Fruit fly (Drosophila melanogaster) whole organism, embryonic: ENCODE measurements around the gene Vha36-3.

ENCODE experiments used
- ATbp ChIP-seq: fragments of 200-800 bp; sonication (Bioruptor generic); optimal IDR thresholded peaks from 2 replicates; lab custom pipeline; 2017; ENCODE audit warnings: missing biosample characterization, mild to moderate bottlenecking, missing genetic modification characterization, missing genetic modification reagents
- CG10654 ChIP-seq: fragments of 200-800 bp; sonication (Bioruptor generic); optimal IDR thresholded peaks from 2 replicates; lab custom pipeline; 2016; ENCODE audit warnings: missing biosample characterization, missing genetic modification characterization
- CG11504 ChIP-seq: fragments of 200-800 bp; sonication (Bioruptor generic); optimal IDR thresholded peaks from 3 replicates; lab custom pipeline; 2019; ENCODE audit warnings: missing biosample characterization, mild to moderate bottlenecking, missing genetic modification characterization, moderate library complexity
- CG12219 ChIP-seq: fragments of 200-800 bp; sonication (Bioruptor generic); optimal IDR thresholded peaks from 3 replicates; lab custom pipeline; 2018; ENCODE audit warnings: missing biosample characterization, mild to moderate bottlenecking, missing genetic modification characterization
- CG12299 ChIP-seq: fragments of 200-800 bp; sonication (Bioruptor generic); optimal IDR thresholded peaks from 2 replicates; lab custom pipeline; 2018; ENCODE audit warnings: missing biosample characterization, mild to moderate bottlenecking, missing genetic modification characterization
- CG13624 ChIP-seq: fragments of 200-800 bp; sonication (Bioruptor generic); optimal IDR thresholded peaks from 2 replicates; lab custom pipeline; 2016; ENCODE audit warnings: missing biosample characterization, missing genetic modification characterization
- CG13894 ChIP-seq: fragments of 200-800 bp; sonication (Bioruptor generic); optimal IDR thresholded peaks from 3 replicates; lab custom pipeline; 2018; ENCODE audit warnings: missing biosample characterization, mild to moderate bottlenecking, missing genetic modification characterization, moderate library complexity
- CG14441 ChIP-seq: fragments of 200-800 bp; sonication (Bioruptor generic); IDR thresholded peaks from 2 replicates; pipeline ENCODE4 v1.3.6; 2022; ENCODE audit warnings: missing biosample characterization, missing genetic modification characterization
- CG14667 ChIP-seq: fragments of 200-800 bp; sonication (Bioruptor generic); IDR thresholded peaks from 2 replicates; pipeline ENCODE4 v1.3.6; 2022; ENCODE audit warnings: missing biosample characterization, missing genetic modification characterization
- CG14710 ChIP-seq: fragments of 200-800 bp; sonication (Bioruptor generic); optimal IDR thresholded peaks from 3 replicates; lab custom pipeline; 2019; ENCODE audit warnings: missing biosample characterization, mild to moderate bottlenecking, missing genetic modification characterization, moderate library complexity
- CG14860 ChIP-seq: fragments of 200-800 bp; sonication (Bioruptor generic); IDR thresholded peaks from 3 replicates; pipeline ENCODE4 v1.3.6; 2022; ENCODE audit warnings: missing biosample characterization, missing genetic modification characterization; ENCODE audit not compliant: partially characterized antibody
- CG15073 ChIP-seq: fragments of 200-800 bp; sonication (Bioruptor generic); optimal IDR thresholded peaks from 2 replicates; lab custom pipeline; 2016; ENCODE audit warnings: missing biosample characterization, missing genetic modification characterization
- CG15696 ChIP-seq: fragments of 200-800 bp; sonication (Bioruptor generic); optimal IDR thresholded peaks from 2 replicates; lab custom pipeline; 2019; ENCODE audit warnings: missing biosample characterization, mild to moderate bottlenecking, missing genetic modification characterization, moderate library complexity
- CG2712 ChIP-seq: fragments of 200-800 bp; optimal IDR thresholded peaks from 3 replicates; lab custom pipeline; 2019; ENCODE audit warnings: missing biosample characterization, mild to moderate bottlenecking, missing genetic modification characterization, moderate library complexity
- CG42726 ChIP-seq: fragments of 200-800 bp; sonication (Bioruptor generic); IDR thresholded peaks from 2 replicates; pipeline ENCODE4 v1.3.6; 2022; ENCODE audit warnings: missing biosample characterization, missing genetic modification characterization; ENCODE audit not compliant: partially characterized antibody
- CG7357 ChIP-seq: fragments of 200-800 bp; sonication (Bioruptor generic); IDR thresholded peaks from 3 replicates; pipeline ENCODE4 v1.3.6; 2022; ENCODE audit warnings: missing biosample characterization, missing genetic modification characterization
- CG7372 ChIP-seq: fragments of 200-800 bp; sonication (Bioruptor generic); IDR thresholded peaks from 2 replicates; pipeline ENCODE4 v1.3.6; 2022; ENCODE audit warnings: missing biosample characterization, missing genetic modification characterization
- CG7987 ChIP-seq: fragments of 200-800 bp; sonication (Bioruptor generic); optimal IDR thresholded peaks from 2 replicates; lab custom pipeline; 2018; ENCODE audit warnings: missing biosample characterization, mild to moderate bottlenecking, missing genetic modification characterization, moderate library complexity
- D19A ChIP-seq: fragments of 200-800 bp; optimal IDR thresholded peaks from 3 replicates; lab custom pipeline; 2019; ENCODE audit warnings: missing biosample characterization, mild to moderate bottlenecking, missing genetic modification characterization, moderate library complexity
- Dbx ChIP-seq: fragments of 200-800 bp; sonication (Bioruptor generic); IDR thresholded peaks from 3 replicates; pipeline ENCODE4 v1.3.6; 2022; ENCODE audit warnings: missing biosample characterization, missing genetic modification characterization
- E2f1 ChIP-seq: fragments of 200-800 bp; sonication (Bioruptor generic); IDR thresholded peaks from 2 replicates; pipeline ENCODE4 v1.3.6; 2022; ENCODE audit warnings: missing biosample characterization, missing genetic modification characterization
- Ets97D ChIP-seq: fragments of 200-800 bp; sonication (Bioruptor generic); optimal IDR thresholded peaks from 3 replicates; lab custom pipeline; 2016; ENCODE audit warnings: missing biosample characterization, missing genetic modification characterization
- Fer2 ChIP-seq: fragments of 200-800 bp; sonication (Bioruptor generic); optimal IDR thresholded peaks from 2 replicates; lab custom pipeline; 2018; ENCODE audit warnings: missing biosample characterization, mild to moderate bottlenecking, missing genetic modification characterization, moderate library complexity
- Gug ChIP-seq: fragments of 200-800 bp; sonication (Bioruptor generic); IDR thresholded peaks from 4 replicates; pipeline ENCODE4 v1.3.6; 2022; ENCODE audit warnings: missing biosample characterization, missing genetic modification characterization
- HLH3B ChIP-seq: fragments of 200-800 bp; sonication (Bioruptor generic); IDR thresholded peaks from 2 replicates; pipeline ENCODE4 v1.3.6; 2022; ENCODE audit warnings: missing biosample characterization, missing genetic modification characterization
- Mad ChIP-seq: fragments of 200-800 bp; sonication (Bioruptor generic); optimal IDR thresholded peaks from 2 replicates; lab custom pipeline; 2016; ENCODE audit warnings: missing biosample characterization, missing genetic modification characterization
- Myb ChIP-seq: fragments of 200-800 bp; sonication (Bioruptor generic); optimal IDR thresholded peaks from 2 replicates; lab custom pipeline; 2016; ENCODE audit warnings: missing biosample characterization, missing genetic modification characterization
- Optix ChIP-seq: fragments of 200-800 bp; sonication (Bioruptor generic); IDR thresholded peaks from 3 replicates; pipeline ENCODE4 v1.3.6; 2022; ENCODE audit warnings: missing biosample characterization, missing genetic modification characterization
- Rfx ChIP-seq: fragments of 200-800 bp; sonication (Bioruptor generic); IDR thresholded peaks from 2 replicates; pipeline ENCODE4 v1.3.6; 2022; ENCODE audit warnings: missing biosample characterization, missing genetic modification characterization
- YL-1 ChIP-seq: fragments of 200-800 bp; sonication (Bioruptor generic); optimal IDR thresholded peaks from 3 replicates; lab custom pipeline; 2017; ENCODE audit warnings: missing biosample characterization, mild to moderate bottlenecking, missing genetic modification characterization
- az2 ChIP-seq: fragments of 200-800 bp; sonication (Bioruptor generic); optimal IDR thresholded peaks from 3 replicates; lab custom pipeline; 2016; ENCODE audit warnings: missing biosample characterization, missing genetic modification characterization
- cad ChIP-seq: fragments of >200 bp; optimal IDR thresholded peaks from 2 replicates; lab custom pipeline; 2017; ENCODE audit warnings: missing biosample characterization, missing genetic modification characterization
- corto ChIP-seq: fragments of 200-800 bp; sonication (Bioruptor generic); optimal IDR thresholded peaks from 2 replicates; lab custom pipeline; 2016; ENCODE audit warnings: missing biosample characterization, mild to moderate bottlenecking, missing genetic modification characterization, moderate library complexity
- da ChIP-seq: fragments of 200-800 bp; sonication (Bioruptor generic); optimal IDR thresholded peaks from 2 replicates; lab custom pipeline; 2016; ENCODE audit warnings: missing biosample characterization, missing genetic modification characterization
- gfzf ChIP-seq: fragments of 200-800 bp; sonication (Bioruptor generic); optimal IDR thresholded peaks from 2 replicates; lab custom pipeline; 2016; ENCODE audit warnings: missing biosample characterization, mild to moderate bottlenecking, missing genetic modification characterization, moderate library complexity
- hkb ChIP-seq, 2 experiments: fragments of 200-800 bp in 1 of 2; fragments of >200 bp in 1 of 2; sonication (Bioruptor generic) in 1 of 2; IDR thresholded peaks in 1 of 2; optimal IDR thresholded peaks in 1 of 2; 2 replicates each; pipeline versions ENCODE4 v1.3.6 to Lab custom; 2017 to 2022; ENCODE audit warnings: missing biosample characterization in 1 of 2, missing genetic modification characterization in 1 of 2
- insv ChIP-seq, 2 experiments: fragments of 200-800 bp; sonication (Bioruptor generic); optimal IDR thresholded peaks; 3 replicates each; lab custom pipeline; 2016 to 2018; ENCODE audit warnings: missing biosample characterization in 2 of 2, missing genetic modification characterization in 2 of 2
- kni ChIP-seq: fragments of 200-800 bp; sonication (Bioruptor generic); optimal IDR thresholded peaks from 3 replicates; lab custom pipeline; 2017; ENCODE audit warnings: mild to moderate bottlenecking, missing biosample characterization, missing genetic modification reagents, missing genetic modification characterization
- lilli ChIP-seq: fragments of 200-800 bp; sonication (Bioruptor generic); optimal IDR thresholded peaks from 3 replicates; lab custom pipeline; 2016; ENCODE audit warnings: missing biosample characterization, missing genetic modification characterization
- odd ChIP-seq: fragments of 200-800 bp; sonication (Bioruptor generic); optimal IDR thresholded peaks from 2 replicates; lab custom pipeline; 2017; ENCODE audit warnings: missing biosample characterization, mild to moderate bottlenecking, missing genetic modification characterization
- org-1 ChIP-seq: fragments of 200-800 bp; sonication (Bioruptor generic); optimal IDR thresholded peaks from 2 replicates; lab custom pipeline; 2017; ENCODE audit warnings: missing biosample characterization, missing genetic modification characterization
- pan ChIP-seq, 4 experiments: fragments of >200 bp in 3 of 4; fragments of 200-800 bp in 1 of 4; sonication (Bioruptor generic) in 1 of 4; optimal IDR thresholded peaks in 3 of 4; IDR thresholded peaks in 1 of 4; 2 replicates each; pipeline versions ENCODE4 v1.3.6 to Lab custom; 2017 to 2022; ENCODE audit warnings: missing biosample characterization in 2 of 4, missing genetic modification characterization in 2 of 4, mixed read lengths in 1 of 4
- pzg ChIP-seq: fragments of 200-800 bp; sonication (Bioruptor generic); optimal IDR thresholded peaks from 3 replicates; lab custom pipeline; 2018; ENCODE audit warnings: missing biosample characterization, mild to moderate bottlenecking, missing genetic modification characterization, moderate library complexity
- rib ChIP-seq: fragments of 200-800 bp; sonication (Bioruptor generic); IDR thresholded peaks from 2 replicates; pipeline ENCODE4 v1.3.6; 2022; ENCODE audit warnings: missing biosample characterization, missing genetic modification characterization
- row ChIP-seq: fragments of 200-800 bp; sonication (Bioruptor generic); IDR thresholded peaks from 3 replicates; pipeline ENCODE4 v1.3.6; 2022; ENCODE audit warnings: missing biosample characterization, missing genetic modification characterization
- scrt ChIP-seq: fragments of 200-800 bp; sonication (Bioruptor generic); optimal IDR thresholded peaks from 2 replicates; lab custom pipeline; 2018; ENCODE audit warnings: missing biosample characterization, mild to moderate bottlenecking, missing genetic modification characterization, moderate library complexity
- sens ChIP-seq: fragments of 200-800 bp; sonication (Bioruptor generic); peaks from one replicate; lab custom pipeline; 2016; ENCODE audit warnings: missing biosample characterization, missing genetic modification characterization
- tio ChIP-seq: fragments of 200-800 bp; sonication (Bioruptor generic); optimal IDR thresholded peaks from 2 replicates; lab custom pipeline; 2017; ENCODE audit warnings: missing biosample characterization, missing genetic modification characterization, inconsistent platforms
- tna ChIP-seq: fragments of 200-800 bp; sonication (Bioruptor generic); IDR thresholded peaks from 2 replicates; pipeline ENCODE4 v1.3.6; 2022; ENCODE audit warnings: missing biosample characterization, missing genetic modification characterization; ENCODE audit not compliant: partially characterized antibody

The Vha36-3 gene

dm6 chrX:2608470-2609157 lies 28.3 kb upstream of the Vha36-3 start, which contains the start of gene Smyd3 (continued):
- no peak for TF ChIP-seq CG42726
- TF ChIP-seq hkb (optimal IDR thresholded peaks at IDR 0.05; lab: Kevin White, UChicago): no peak
- TF ChIP-seq hkb (GFP tag; IDR thresholded peaks at IDR 0.05; lab: Robert Waterston, UW): peak; percentile 88
- peak; percentile 49 for TF ChIP-seq CG12219 (GFP tag; lab: Kevin White, UChicago)
- peak; percentile 92 for TF ChIP-seq lilli (GFP tag; lab: Kevin White, UChicago)
- TF ChIP-seq HLH3B (GFP tag; lab: Robert Waterston, UW): peak; percentile 84
- TF ChIP-seq gfzf (GFP tag; lab: Kevin White, UChicago): peak; percentile 22
- peak; percentile 81; the same call in 2 of the 3 replicates for TF ChIP-seq Dbx
- no peak for TF ChIP-seq pan (optimal IDR thresholded peaks at IDR 0.05; lab: Kevin White, UChicago)
- peak in 1 of 2 experiments; percentile 89 for TF ChIP-seq pan (GFP tag; optimal IDR thresholded peaks at IDR 0.05 in 1 of 2, IDR thresholded peaks at IDR 0.05 in 1 of 2)
- TF ChIP-seq CG14710 (tag; lab: Kevin White, UChicago): peak; percentile 58
- peak; percentile 73 for TF ChIP-seq CG14667 (GFP tag; lab: Robert Waterston, UW)
- no peak for TF ChIP-seq CG13894
- no peak for TF ChIP-seq tna (GFP tag; lab: Robert Waterston, UW)
- TF ChIP-seq CG15696 (tag; lab: Kevin White, UChicago): peak; percentile 38
- TF ChIP-seq CG15073 (GFP tag; lab: Kevin White, UChicago): no peak
- peak; percentile 58 for TF ChIP-seq CG7987 (GFP tag; lab: Kevin White, UChicago)
- TF ChIP-seq Fer2: peak; percentile 6
- peak; percentile 57 for TF ChIP-seq Mad (GFP tag; lab: Kevin White, UChicago)
- TF ChIP-seq odd (GFP tag; lab: Kevin White, UChicago): no peak
- TF ChIP-seq ATbp (GFP tag; lab: Kevin White, UChicago): peak; percentile 62
- TF ChIP-seq sens (GFP tag; lab: Kevin White, UChicago): peak; percentile 95
- peak; percentile 84 for TF ChIP-seq CG13624 (GFP tag; lab: Kevin White, UChicago)
- peak; percentile 65 for TF ChIP-seq Ets97D (GFP tag; lab: Kevin White, UChicago)
- peak; percentile 17 for TF ChIP-seq da (GFP tag; lab: Kevin White, UChicago)
- peak; percentile 64 for TF ChIP-seq YL-1 (GFP tag; lab: Kevin White, UChicago)
- peak; percentile 64 for TF ChIP-seq CG10654 (GFP tag; lab: Kevin White, UChicago)
- no peak for TF ChIP-seq scrt (GFP tag; lab: Kevin White, UChicago)
- TF ChIP-seq org-1 (GFP tag; lab: Kevin White, UChicago): peak; percentile 48
- TF ChIP-seq CG7357: peak; percentile 56; the same call in 1 of the 3 replicates
- no peak for TF ChIP-seq tio
- TF ChIP-seq D19A (tag; lab: Kevin White, UChicago): no peak
- no peak for TF ChIP-seq CG14860 (GFP tag; lab: Robert Waterston, UW)
- peak; percentile 87 for TF ChIP-seq Gug (GFP tag; lab: Robert Waterston, UW)
- peak; percentile 87 for TF ChIP-seq CG14441 (GFP tag; lab: Robert Waterston, UW)
- TF ChIP-seq corto: no peak
- TF ChIP-seq pzg (GFP tag; lab: Kevin White, UChicago): peak; percentile 43
- no peak for TF ChIP-seq CG7372 (GFP tag; lab: Robert Waterston, UW)
- TF ChIP-seq row (GFP tag; lab: Robert Waterston, UW): peak; percentile 92
- peak; percentile 65 for TF ChIP-seq Optix (GFP tag; lab: Robert Waterston, UW)
- peak; percentile 29 for TF ChIP-seq CG12299 (tag; lab: Kevin White, UChicago)
- no peak for TF ChIP-seq cad (GFP tag; lab: Kevin White, UChicago)
- no peak for TF ChIP-seq kni (GFP tag; lab: Kevin White, UChicago)
- no peak for TF ChIP-seq CG11504 (tag; lab: Kevin White, UChicago)
- TF ChIP-seq az2 (GFP tag; lab: Kevin White, UChicago): peak; percentile 81
- TF ChIP-seq CG2712 (tag; lab: Kevin White, UChicago): peak; percentile 76
- TF ChIP-seq rib (GFP tag; lab: Robert Waterston, UW): peak; percentile 79
- peak; percentile 86 for TF ChIP-seq Rfx (GFP tag; lab: Robert Waterston, UW)
- peak; percentile 76 for TF ChIP-seq E2f1
- peak; percentile 43 for TF ChIP-seq Myb (GFP tag; lab: Kevin White, UChicago)
- no peak for TF ChIP-seq insv (GFP tag; optimal IDR thresholded peaks at IDR 0.05; lab: Kevin White, UChicago)
